Worm (Caenorhabditis elegans) whole organism, L4 larva: Measurements from ENCODE around the gene cest-2.3.

ENCODE experiments used
- R02D3.7 ChIP-seq: fragments of 150-350 bp; sonication (generic microtip); optimal IDR thresholded peaks from 3 replicates; lab custom pipeline; 2014; ENCODE audit warnings: missing biosample characterization, missing genetic modification characterization
- T26A8.4 ChIP-seq: fragments of 200-800 bp; sonication (Bioruptor generic); IDR thresholded peaks from 2 replicates; pipeline ENCODE4 v1.3.6; 2022; ENCODE audit warnings: missing genetic modification characterization, missing compliant biosample characterization
- ama-1 ChIP-seq: fragments of 150-350 bp; optimal IDR thresholded peaks from 2 replicates; lab custom pipeline; 2014; ENCODE audit warnings: inconsistent platforms, mixed read lengths
- arid-1 ChIP-seq: fragments of 200-800 bp; sonication (Bioruptor generic); conservative IDR thresholded peaks from 2 replicates; pipeline ENCODE4 v1.3.6; 2022; ENCODE audit warnings: missing genetic modification reagents, missing genetic modification characterization, missing compliant biosample characterization
- attf-4 ChIP-seq: sonication (generic microtip); optimal IDR thresholded peaks from 3 replicates; lab custom pipeline; 2017; ENCODE audit warnings: missing biosample characterization, missing genetic modification characterization
- ces-1 ChIP-seq: fragments of 150-350 bp; sonication (generic microtip); optimal IDR thresholded peaks from 4 replicates; lab custom pipeline; 2014; ENCODE audit warnings: missing biosample characterization, missing genetic modification reagents, missing genetic modification characterization
- daf-12 ChIP-seq: fragments of 150-350 bp; optimal IDR thresholded peaks from 2 replicates; lab custom pipeline; 2014; ENCODE audit warnings: missing biosample characterization, missing genetic modification reagents, missing genetic modification characterization
- egl-27 ChIP-seq: sonication (generic microtip); optimal IDR thresholded peaks from 3 replicates; lab custom pipeline; 2017; ENCODE audit warnings: missing biosample characterization, missing genetic modification reagents, missing genetic modification characterization
- fkh-10 ChIP-seq: fragments of 150-350 bp; optimal IDR thresholded peaks from 2 replicates; lab custom pipeline; 2014; ENCODE audit warnings: missing biosample characterization, missing genetic modification reagents, missing genetic modification characterization
- mes-2 ChIP-seq: sonication (generic microtip); optimal IDR thresholded peaks from 2 replicates; lab custom pipeline; 2016; ENCODE audit warnings: missing genotype, mild to moderate bottlenecking, missing genetic modification characterization, missing compliant biosample characterization; ENCODE audit not compliant: poor library complexity, severe bottlenecking
- unc-62 ChIP-seq, 3 experiments: fragments of 150-350 bp in 1 of 3; sonication (generic microtip); optimal IDR thresholded peaks in 2 of 3; peaks in 1 of 3; 1 replicate in 1 of 3; 2 replicates in 2 of 3; lab custom pipeline; 2014 to 2017; ENCODE audit warnings: missing biosample characterization in 3 of 3, missing genetic modification characterization in 3 of 3, missing genetic modification reagents in 3 of 3, missing genotype in 1 of 3
- ztf-11 ChIP-seq: fragments of 150-350 bp; optimal IDR thresholded peaks from 2 replicates; lab custom pipeline; 2014; ENCODE audit warnings: missing biosample characterization, missing genetic modification characterization

- TF ChIP-seq mes-2 (no peak), attf-4 (tag; lab: Kevin White, UChicago) (no peak), ama-1 (lab: Kevin White, UChicago) (no peak), unc-62 (GFP tag; optimal IDR thresholded peaks at IDR 0.05 in 1 of 2; lab: Kevin White, UChicago) (no peak), unc-62 (tag; optimal IDR thresholded peaks at IDR 0.05; lab: Kevin White, UChicago) (no peak), arid-1 (GFP tag; lab: Robert Waterston, UW) (no peak), fkh-10 (GFP tag; lab: Kevin White, UChicago) (no peak), egl-27 (no peak), T26A8.4 (no peak), ztf-11 (tag; lab: Kevin White, UChicago) (no peak), ces-1 (no peak), R02D3.7 (tag; lab: Kevin White, UChicago) (no peak), daf-12 (no peak)
These were observed 37.5 kb downstream of the cest-2.3 start, which contains the start of gene par-1 for ce11 chrV:14145267-14145666.
